Worm (Caenorhabditis elegans) whole organism, late embryonic: ENCODE measurements around the gene fbxb-57.

ENCODE experiments used
- C38D4.7 ChIP-seq: fragments of 200-800 bp; sonication (Bioruptor generic); optimal IDR thresholded peaks from 2 replicates; lab custom pipeline; 2018; ENCODE audit warnings: mild to moderate bottlenecking, missing genetic modification characterization, moderate library complexity, missing compliant biosample characterization
- K02D7.2 ChIP-seq: sonication (generic microtip); optimal IDR thresholded peaks from 2 replicates; lab custom pipeline; 2017; ENCODE audit warnings: mild to moderate bottlenecking, missing genetic modification characterization, missing compliant biosample characterization
- K09A11.1 ChIP-seq: sonication (generic microtip); optimal IDR thresholded peaks from 2 replicates; lab custom pipeline; 2017; ENCODE audit warnings: antibody characterized with exemption, mild to moderate bottlenecking, missing genetic modification characterization, missing compliant biosample characterization; ENCODE audit not compliant: insufficient read depth
- T23F11.4 ChIP-seq: fragments of 200-800 bp; sonication (Bioruptor generic); optimal IDR thresholded peaks from 2 replicates; lab custom pipeline; 2018; ENCODE audit warnings: mild to moderate bottlenecking, missing genetic modification characterization, missing compliant biosample characterization
- Y22D7AL.16 ChIP-seq: sonication (generic microtip); optimal IDR thresholded peaks from 2 replicates; lab custom pipeline; 2016; ENCODE audit warnings: missing genetic modification characterization, missing compliant biosample characterization
- ceh-18 ChIP-seq: sonication (generic microtip); optimal IDR thresholded peaks from 2 replicates; lab custom pipeline; 2016; ENCODE audit warnings: missing genetic modification characterization, missing compliant biosample characterization
- ceh-19 ChIP-seq: fragments of 200-800 bp; sonication (Bioruptor generic); optimal IDR thresholded peaks from 2 replicates; lab custom pipeline; 2018; ENCODE audit warnings: mild to moderate bottlenecking, missing genetic modification characterization, missing compliant biosample characterization
- ceh-2 ChIP-seq: sonication (generic microtip); optimal IDR thresholded peaks from 2 replicates; lab custom pipeline; 2016; ENCODE audit warnings: missing genotype, missing genetic modification characterization, missing compliant biosample characterization
- ceh-24 ChIP-seq: sonication (generic microtip); optimal IDR thresholded peaks from 2 replicates; lab custom pipeline; 2016; ENCODE audit warnings: mild to moderate bottlenecking, missing genetic modification characterization, missing compliant biosample characterization
- ceh-31 ChIP-seq: sonication (generic microtip); optimal IDR thresholded peaks from 2 replicates; lab custom pipeline; 2016; ENCODE audit warnings: missing genetic modification characterization, missing compliant biosample characterization
- ceh-34 ChIP-seq: sonication (generic microtip); optimal IDR thresholded peaks from 2 replicates; lab custom pipeline; 2016; ENCODE audit warnings: mild to moderate bottlenecking, missing genetic modification characterization, missing compliant biosample characterization
- ceh-6 ChIP-seq: fragments of 200-800 bp; sonication (Bioruptor generic); optimal IDR thresholded peaks from 2 replicates; lab custom pipeline; 2018; ENCODE audit warnings: mild to moderate bottlenecking, missing genetic modification characterization, missing compliant biosample characterization
- ceh-9 ChIP-seq: sonication (generic microtip); optimal IDR thresholded peaks from 2 replicates; lab custom pipeline; 2016; ENCODE audit warnings: mild to moderate bottlenecking, missing genetic modification characterization, inconsistent platforms, missing compliant biosample characterization
- elt-2 ChIP-seq: sonication (generic microtip); optimal IDR thresholded peaks from 2 replicates; lab custom pipeline; 2016; ENCODE audit warnings: missing genetic modification reagents, missing genetic modification characterization, missing compliant biosample characterization
- ets-4 ChIP-seq: sonication (generic microtip); optimal IDR thresholded peaks from 2 replicates; lab custom pipeline; 2016; ENCODE audit warnings: missing genetic modification characterization, missing compliant biosample characterization
- eyg-1 ChIP-seq: sonication (generic microtip); optimal IDR thresholded peaks from 2 replicates; lab custom pipeline; 2016; ENCODE audit warnings: missing genotype, missing genetic modification characterization, missing compliant biosample characterization
- fkh-10 ChIP-seq: fragments of 150-350 bp; optimal IDR thresholded peaks from 2 replicates; lab custom pipeline; 2014; ENCODE audit warnings: missing biosample characterization, missing genetic modification reagents, missing genetic modification characterization
- gmeb-2 ChIP-seq: sonication (generic microtip); optimal IDR thresholded peaks from 2 replicates; lab custom pipeline; 2016; ENCODE audit warnings: missing genetic modification characterization, inconsistent platforms, missing compliant biosample characterization
- hlh-30 ChIP-seq: sonication (generic microtip); optimal IDR thresholded peaks from 2 replicates; lab custom pipeline; 2017; ENCODE audit warnings: antibody characterized with exemption, missing genetic modification characterization, missing compliant biosample characterization; ENCODE audit not compliant: insufficient read depth
- lim-6 ChIP-seq: sonication (generic microtip); optimal IDR thresholded peaks from 2 replicates; lab custom pipeline; 2016; ENCODE audit warnings: missing genetic modification characterization, missing compliant biosample characterization
- lin-11 ChIP-seq: fragments of 200-800 bp; sonication (Bioruptor generic); optimal IDR thresholded peaks from 2 replicates; lab custom pipeline; 2018; ENCODE audit warnings: mild to moderate bottlenecking, missing genetic modification characterization, missing compliant biosample characterization
- mec-3 ChIP-seq: sonication (generic microtip); optimal IDR thresholded peaks from 2 replicates; lab custom pipeline; 2016; ENCODE audit warnings: borderline replicate concordance, missing genetic modification characterization, missing compliant biosample characterization
- nhr-11 ChIP-seq: fragments of 150-350 bp; optimal IDR thresholded peaks from 2 replicates; lab custom pipeline; 2014; ENCODE audit warnings: missing biosample characterization, missing genetic modification characterization
- nhr-232 ChIP-seq: sonication (generic microtip); optimal IDR thresholded peaks from 2 replicates; lab custom pipeline; 2016; ENCODE audit warnings: missing genetic modification characterization, missing compliant biosample characterization
- odd-2 ChIP-seq: sonication (generic microtip); optimal IDR thresholded peaks from 2 replicates; lab custom pipeline; 2017; ENCODE audit warnings: antibody characterized with exemption, mild to moderate bottlenecking, missing genetic modification characterization, missing compliant biosample characterization
- pag-3 ChIP-seq: sonication (generic microtip); optimal IDR thresholded peaks from 2 replicates; lab custom pipeline; 2016; ENCODE audit warnings: missing compliant biosample characterization, missing genetic modification characterization, borderline replicate concordance
- pax-1 ChIP-seq: fragments of 150-350 bp; optimal IDR thresholded peaks from 2 replicates; lab custom pipeline; 2014; ENCODE audit warnings: missing biosample characterization, missing genetic modification characterization
- pha-2 ChIP-seq: sonication (generic microtip); optimal IDR thresholded peaks from 2 replicates; lab custom pipeline; 2017; ENCODE audit warnings: mild to moderate bottlenecking, missing genetic modification characterization, missing compliant biosample characterization
- pqm-1 ChIP-seq: sonication (generic microtip); optimal IDR thresholded peaks from 2 replicates; lab custom pipeline; 2016; ENCODE audit warnings: missing genetic modification characterization, missing compliant biosample characterization
- pros-1 ChIP-seq: fragments of 150-350 bp; optimal IDR thresholded peaks from 2 replicates; lab custom pipeline; 2014; ENCODE audit warnings: missing biosample characterization, missing genetic modification reagents, missing genetic modification characterization
- rnt-1 ChIP-seq: sonication (generic microtip); optimal IDR thresholded peaks from 2 replicates; lab custom pipeline; 2016; ENCODE audit warnings: missing genetic modification characterization, missing compliant biosample characterization
- tbx-2 ChIP-seq: sonication (generic microtip); optimal IDR thresholded peaks from 2 replicates; lab custom pipeline; 2016; ENCODE audit warnings: missing genetic modification characterization, missing compliant biosample characterization
- tbx-7 ChIP-seq: sonication (generic microtip); optimal IDR thresholded peaks from 2 replicates; lab custom pipeline; 2016; ENCODE audit warnings: missing genotype, missing genetic modification characterization, missing compliant biosample characterization
- unc-3 ChIP-seq, 2 experiments: fragments of 200-800 bp in 1 of 2; sonication (Bioruptor generic) in 1 of 2; sonication (generic microtip) in 1 of 2; conservative IDR thresholded peaks in 1 of 2; optimal IDR thresholded peaks in 1 of 2; 2 replicates each; pipeline versions ENCODE4 v1.3.6 to Lab custom; 2016 to 2022; ENCODE audit warnings: missing compliant biosample characterization in 2 of 2, missing genetic modification characterization in 2 of 2, missing genetic modification reagents in 1 of 2
- unc-42 ChIP-seq: sonication (generic microtip); optimal IDR thresholded peaks from 2 replicates; lab custom pipeline; 2016; ENCODE audit warnings: missing genotype, missing genetic modification characterization, missing compliant biosample characterization
- ztf-16 ChIP-seq: sonication (generic microtip); optimal IDR thresholded peaks from 2 replicates; lab custom pipeline; 2017; ENCODE audit warnings: missing genetic modification characterization, missing compliant biosample characterization

The fbxb-57 gene

DNA sequence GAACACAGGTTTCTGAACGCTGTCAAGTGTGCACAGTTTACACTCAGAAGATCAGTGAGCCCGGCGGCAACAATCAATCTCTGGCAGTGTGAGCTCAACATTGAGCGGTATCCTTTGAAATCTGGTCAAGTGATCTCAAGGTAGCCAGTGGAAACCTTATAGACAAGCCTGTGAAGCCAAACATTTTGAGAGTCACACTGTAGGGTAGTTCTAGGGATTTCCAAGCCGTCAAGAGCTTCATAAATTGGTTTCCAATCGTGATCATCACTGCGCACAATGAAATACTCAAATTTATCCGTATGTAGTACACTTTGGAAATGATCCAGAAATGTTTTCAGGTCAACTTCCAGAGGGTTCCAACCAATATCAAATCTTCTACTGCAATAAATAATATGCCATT, 18.4 kb downstream of the fbxb-57 start, which contains the start of gene F55C9.15:
Gene F55C9.15 (minus strand): TSS at position 101 of the 400 bp plus-strand sequence.
- TF ChIP-seq elt-2 (tag; lab: Kevin White, UChicago) (no peak), ceh-19 (no peak), tbx-7 (no peak), lim-6 (tag; lab: Kevin White, UChicago) (no peak), pqm-1 (tag; lab: Kevin White, UChicago) (no peak), gmeb-2 (tag; lab: Kevin White, UChicago) (no peak), ets-4 (tag; lab: Kevin White, UChicago) (no peak), pros-1 (tag; lab: Kevin White, UChicago) (no peak)

- no peak for TF ChIP-seq ceh-18 (tag; lab: Kevin White, UChicago)
- TF ChIP-seq fkh-10, result no peak
- TF ChIP-seq, all 69 proteins: peak for 0
These were observed 19.6 kb downstream of the fbxb-57 start for ce11 chrV:19308137-19308536.

DNA sequence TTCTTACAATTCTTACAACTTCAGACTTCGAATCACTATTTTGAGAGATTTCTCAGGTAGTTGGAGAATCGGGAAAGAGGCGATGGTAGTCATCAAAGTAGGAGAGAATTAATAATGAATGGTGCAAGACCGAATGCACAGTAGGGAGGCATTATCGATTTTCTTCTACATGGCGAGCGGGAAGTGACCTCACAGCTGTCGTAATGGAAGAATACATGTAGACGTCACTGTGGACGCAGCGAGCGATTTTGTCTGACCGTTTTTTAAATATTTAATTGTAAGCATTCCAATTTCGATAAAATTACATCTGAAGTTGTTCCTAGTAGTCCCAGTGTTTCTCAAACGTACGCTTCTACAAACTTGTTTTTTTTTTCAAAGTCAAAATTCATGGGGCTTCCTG, 21.0 kb downstream of the fbxb-57 start, which contains the start of gene F55C9.11:
Gene F55C9.11 (minus strand): TSS at position 101 of the 400 bp plus-strand sequence.
- TF ChIP-seq pag-3 (tag; lab: Kevin White, UChicago) (no peak), Y22D7AL.16 (tag; lab: Kevin White, UChicago) (no peak), K09A11.1 (no peak)

ce11 chrV:19311391-19311790, 22.8 kb downstream of the fbxb-57 start, which contains the start of gene C43D7.8:
C43D7.8 (minus strand) TSS chrV:19311491.
- TF ChIP-seq C38D4.7 (GFP tag; lab: Kevin White, UChicago) (no peak), ceh-9 (no peak), unc-42 (no peak), pha-2 (tag; lab: Kevin White, UChicago) (no peak), Y22D7AL.16 (tag; lab: Kevin White, UChicago) (no peak), ceh-31 (tag; lab: Kevin White, UChicago) (no peak), ceh-34 (tag; lab: Kevin White, UChicago) (no peak), rnt-1 (tag; lab: Kevin White, UChicago) (no peak), ztf-16 (tag; lab: Kevin White, UChicago) (no peak), ceh-2 (tag; lab: Kevin White, UChicago) (no peak), tbx-2 (tag; lab: Kevin White, UChicago) (no peak), lim-6 (tag; lab: Kevin White, UChicago) (no peak), unc-3 (GFP tag; conservative IDR thresholded peaks at IDR 0.05; lab: Robert Waterston, UW) (no peak), unc-3 (tag; optimal IDR thresholded peaks at IDR 0.05; lab: Kevin White, UChicago) (no peak), mec-3 (tag; lab: Kevin White, UChicago) (no peak), nhr-11 (no peak), T23F11.4 (GFP tag; lab: Kevin White, UChicago) (no peak)

ce11 chrV:19312975-19313374, 24.4 kb downstream of the fbxb-57 start, which contains the start of gene fbxb-64:
fbxb-64 (plus strand) TSS chrV:19313275.
- TF ChIP-seq pax-1 (tag; lab: Kevin White, UChicago) (no peak), K02D7.2 (tag; lab: Kevin White, UChicago) (no peak), ceh-6 (GFP tag; lab: Kevin White, UChicago) (no peak), eyg-1 (no peak), lin-11 (tag; lab: Kevin White, UChicago) (no peak), odd-2 (tag; lab: Kevin White, UChicago) (no peak), pha-2 (tag; lab: Kevin White, UChicago) (no peak), ceh-24 (tag; lab: Kevin White, UChicago) (no peak), hlh-30 (no peak), nhr-232 (tag; lab: Kevin White, UChicago) (no peak)
- TF ChIP-seq, all 69 proteins: peak for 0
